Worm (Caenorhabditis elegans) whole organism, L1 larva: ENCODE results near the gene ZK1307.3.

ENCODE experiments used
- lin-39 ChIP-seq: fragments of 150-350 bp; optimal IDR thresholded peaks from 2 replicates; lab custom pipeline; 2014; ENCODE audit warnings: missing biosample characterization, missing genetic modification reagents, missing genetic modification characterization
- rnt-1 ChIP-seq: sonication (generic microtip); optimal IDR thresholded peaks from 2 replicates; lab custom pipeline; 2016; ENCODE audit warnings: mild to moderate bottlenecking, missing genetic modification characterization, moderate library complexity, missing compliant biosample characterization

DNA sequence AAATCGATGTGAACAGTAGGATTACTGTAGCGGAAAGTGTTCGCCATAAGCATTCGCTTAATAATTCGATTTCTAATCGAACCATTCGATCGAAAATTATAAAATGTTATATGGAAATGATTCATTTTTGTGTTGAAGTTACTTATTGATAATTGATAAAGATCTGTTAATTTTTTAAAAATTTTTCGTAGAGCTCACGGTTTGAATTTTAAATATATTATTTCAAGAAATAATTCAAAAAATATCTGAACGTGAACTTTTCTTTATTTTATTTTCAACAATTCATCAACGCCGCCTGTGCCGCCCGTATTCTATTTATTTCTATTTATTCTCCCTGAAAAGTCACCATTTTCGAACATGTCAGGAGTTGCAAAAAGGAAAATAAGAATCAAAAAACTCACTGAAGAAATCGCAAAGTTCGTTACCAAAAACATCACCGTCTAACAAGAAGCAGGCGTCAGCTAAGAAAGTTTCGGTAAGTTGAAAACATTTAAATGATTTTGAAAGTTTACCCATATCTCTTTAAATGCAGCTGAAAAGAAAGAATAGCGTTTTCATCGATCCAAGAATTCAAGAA lies 41.4 kb downstream of the ZK1307.3 start, which contains the start of the genes T15H9.5 and T15H9.4:
- TF ChIP-seq rnt-1 (tag; lab: Kevin White, UChicago) (no peak), lin-39 (tag; lab: Kevin White, UChicago) (no peak)
